Worm (Caenorhabditis elegans) whole organism, young adult: ENCODE data around the gene ZC513.3.

Experiments
- D2030.7 ChIP-seq: fragments of 200-800 bp; sonication (Bioruptor generic); IDR thresholded peaks from 2 replicates; pipeline ENCODE4 v1.3.6; 2022; ENCODE audit warnings: missing genetic modification reagents, missing genetic modification characterization, missing compliant biosample characterization
- F10E7.11 ChIP-seq: sonication (generic microtip); optimal IDR thresholded peaks from 2 replicates; lab custom pipeline; 2017; ENCODE audit warnings: mild to moderate bottlenecking, missing genetic modification characterization, moderate library complexity, missing compliant biosample characterization
- attf-6 ChIP-seq: fragments of 200-800 bp; sonication (Bioruptor generic); IDR thresholded peaks from 2 replicates; pipeline ENCODE4 v1.3.6; 2022; ENCODE audit warnings: missing genetic modification reagents, missing genetic modification characterization, missing compliant biosample characterization
- die-1 ChIP-seq: sonication (generic microtip); optimal IDR thresholded peaks from 2 replicates; lab custom pipeline; 2016; ENCODE audit warnings: missing genotype, mild to moderate bottlenecking, missing genetic modification characterization, missing compliant biosample characterization
- efl-1 ChIP-seq: fragments of 150-350 bp; optimal IDR thresholded peaks from 2 replicates; lab custom pipeline; 2014; ENCODE audit warnings: missing biosample characterization, missing genetic modification reagents, missing genetic modification characterization
- egl-44 ChIP-seq: fragments of 200-800 bp; sonication (Bioruptor generic); IDR thresholded peaks from 2 replicates; pipeline ENCODE4 v1.3.6; 2022; ENCODE audit warnings: missing genetic modification reagents, missing genetic modification characterization, missing compliant biosample characterization
- him-1 ChIP-seq: sonication (generic microtip); optimal IDR thresholded peaks from 2 replicates; lab custom pipeline; 2016; ENCODE audit warnings: missing genotype, missing genetic modification reagents, missing genetic modification characterization, missing compliant biosample characterization
- hlh-12 ChIP-seq: sonication (generic microtip); optimal IDR thresholded peaks from 2 replicates; lab custom pipeline; 2016; ENCODE audit warnings: missing genetic modification characterization, missing compliant biosample characterization
- nfya-1 ChIP-seq: sonication (generic microtip); optimal IDR thresholded peaks from 2 replicates; lab custom pipeline; 2017; ENCODE audit warnings: antibody characterized with exemption, missing compliant biosample characterization, missing genetic modification characterization, borderline replicate concordance; ENCODE audit not compliant: insufficient read depth
- unc-62 ChIP-seq: fragments of 150-350 bp; optimal IDR thresholded peaks from 2 replicates; lab custom pipeline; 2014; ENCODE audit warnings: missing biosample characterization, missing genetic modification reagents, missing genetic modification characterization

DNA sequence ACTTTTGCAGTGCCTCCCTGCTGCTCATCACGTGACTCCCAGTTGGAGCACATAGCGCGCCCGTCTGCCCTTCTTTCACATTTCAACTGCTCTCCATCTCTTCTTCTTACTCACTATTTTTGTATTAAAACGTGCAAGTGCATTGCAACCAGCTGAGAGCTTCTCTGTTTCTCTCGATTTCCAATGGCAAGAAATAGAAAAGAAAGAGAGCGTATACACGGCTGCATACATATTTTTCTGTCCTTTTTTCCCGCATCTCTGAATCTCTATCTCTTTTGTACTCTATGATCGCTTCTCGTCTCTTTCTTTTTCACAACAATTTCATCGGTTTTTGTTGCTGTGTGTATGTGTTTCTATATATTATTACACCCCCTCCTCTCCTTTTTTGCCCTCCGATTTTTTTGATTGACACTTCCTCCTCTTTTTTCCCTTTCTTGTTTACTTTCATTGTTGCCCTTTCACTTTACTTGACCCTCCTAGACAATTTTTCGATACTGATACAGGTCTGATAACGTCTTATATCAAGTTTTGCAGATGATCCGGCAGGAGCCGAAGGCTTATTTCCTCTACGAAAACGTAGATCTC lies 45.8 kb upstream of the ZC513.3 start, which contains the start of gene Y97E10AR.1:
- no peak for TF ChIP-seq F10E7.11
- no peak for TF ChIP-seq egl-44 (GFP tag; lab: Robert Waterston, UW)
- no peak for TF ChIP-seq nfya-1
- TF ChIP-seq die-1: no peak
- TF ChIP-seq efl-1 (GFP tag; lab: Kevin White, UChicago): no peak
- TF ChIP-seq him-1 (tag; lab: Kevin White, UChicago): no peak
- TF ChIP-seq unc-62 (GFP tag; lab: Kevin White, UChicago): peak; percentile 78
- no peak for TF ChIP-seq D2030.7 (GFP tag; lab: Robert Waterston, UW)
- TF ChIP-seq attf-6 (GFP tag; lab: Robert Waterston, UW): no peak
- TF ChIP-seq hlh-12 (tag; lab: Kevin White, UChicago): no peak
